Fruit fly (Drosophila melanogaster): Measurements from ENCODE around the gene LKRSDH.

LKRSDH gene

DNA sequence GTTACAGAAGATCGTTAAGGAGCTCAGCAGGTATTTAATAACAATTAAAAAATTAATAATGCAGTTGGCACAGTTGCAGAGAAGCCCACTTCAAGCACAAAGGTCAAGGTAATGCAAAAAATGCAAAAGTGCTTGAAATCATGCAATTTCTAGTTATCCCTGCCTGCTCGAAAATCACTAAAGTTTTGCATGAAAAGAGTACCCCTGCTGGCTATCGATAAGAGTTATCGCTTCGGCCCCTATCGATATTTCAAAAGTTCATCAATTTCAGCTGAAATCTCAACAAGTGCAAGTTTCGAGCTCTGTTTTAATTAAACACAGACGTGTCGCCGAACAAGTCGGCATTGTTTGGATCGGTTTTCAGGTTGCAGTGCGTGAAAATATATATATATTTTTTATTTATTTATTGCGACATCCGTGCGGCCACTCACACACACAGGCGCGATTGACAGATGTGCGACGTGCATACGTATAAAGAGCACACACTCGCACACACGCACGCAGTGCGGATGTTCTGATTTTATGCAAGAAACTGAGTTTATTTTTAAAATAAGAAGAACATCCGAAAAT lies 25.6 kb upstream of the LKRSDH start (continued):
- TF ChIP-seq lz (GFP tag; optimal IDR thresholded peaks at IDR 0.05): peak; percentile 63
- TF ChIP-seq CG15336 (GFP tag; IDR thresholded peaks at IDR 0.05): peak; percentile 26; the same call in 1 of the 2 replicates
- peak; percentile 17 for TF ChIP-seq Lpt (GFP tag; optimal IDR thresholded peaks at IDR 0.05)
- TF ChIP-seq Eip93F (GFP tag; optimal IDR thresholded peaks at IDR 0.05): peak; percentile 77
- no peak for TF ChIP-seq CG1621 (tag; optimal IDR thresholded peaks at IDR 0.05)
- peak; percentile 36 to 63 for TF ChIP-seq ss (GFP tag; optimal IDR thresholded peaks at IDR 0.05)
- TF ChIP-seq dac (GFP tag; optimal IDR thresholded peaks at IDR 0.05): no peak
- peak; percentile 55 for TF ChIP-seq Met (GFP tag; optimal IDR thresholded peaks at IDR 0.05)
- peak; percentile 59 for TF ChIP-seq cyc (GFP tag; optimal IDR thresholded peaks at IDR 0.05)
- TF ChIP-seq CG8632 (GFP tag; optimal IDR thresholded peaks at IDR 0.05): peak; percentile 49
- TF ChIP-seq svp (GFP tag): peak; percentile 89
- TF ChIP-seq esn (GFP tag; optimal IDR thresholded peaks at IDR 0.05): peak; percentile 56
- peak; percentile 50 for TF ChIP-seq CG10669 (GFP tag; optimal IDR thresholded peaks at IDR 0.05)
- no peak for TF ChIP-seq fd59A (GFP tag; optimal IDR thresholded peaks at IDR 0.05)
- TF ChIP-seq CG6163 (GFP tag; IDR thresholded peaks at IDR 0.05): no peak
- peak; percentile 30 for TF ChIP-seq Blimp-1 (GFP tag; optimal IDR thresholded peaks at IDR 0.05)
- TF ChIP-seq Ets96B (tag; optimal IDR thresholded peaks at IDR 0.05): peak; percentile 10
- peak; percentile 54 for TF ChIP-seq dsx (GFP tag; optimal IDR thresholded peaks at IDR 0.05; ENCODE audit: poor library complexity, severe bottlenecking)
- TF ChIP-seq net (GFP tag; optimal IDR thresholded peaks at IDR 0.05): peak; percentile 48
- TF ChIP-seq CG11294 (GFP tag; IDR thresholded peaks at IDR 0.05): no peak
- peak; percentile 40; the same call in 1 of the 2 replicates for TF ChIP-seq Gug (GFP tag; IDR thresholded peaks at IDR 0.05)

DNA sequence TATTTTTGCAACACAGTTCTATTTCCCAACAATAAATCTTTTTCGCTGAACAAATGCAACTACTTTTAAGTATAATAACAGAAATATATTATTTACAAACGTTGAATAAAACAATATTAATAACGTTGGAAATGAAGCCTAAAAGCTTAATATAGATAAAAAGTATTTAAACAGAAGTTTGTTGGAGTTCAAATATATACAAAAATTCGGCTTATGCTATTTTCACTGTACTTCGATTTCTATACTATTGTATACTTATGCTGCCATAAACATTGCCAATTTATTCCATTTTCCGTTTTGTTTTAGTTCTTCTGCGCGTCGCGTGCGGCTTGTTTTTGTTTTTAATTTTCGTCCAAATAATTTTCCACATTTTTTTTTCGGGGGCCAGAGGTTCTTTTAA lies 25.1 kb upstream of the LKRSDH start, which contains the start of gene CG7115:
CG7115 (plus strand) TSS at position 301 of the 400 bp plus-strand sequence.
- TF ChIP-seq CG31627 (GFP tag; optimal IDR thresholded peaks at IDR 0.05) (no peak), CG6792 (GFP tag; optimal IDR thresholded peaks at IDR 0.05) (no peak), CG9139 (GFP tag; optimal IDR thresholded peaks at IDR 0.05) (no peak), topi (GFP tag; optimal IDR thresholded peaks at IDR 0.05) (no peak), dsx (GFP tag; optimal IDR thresholded peaks at IDR 0.05; ENCODE audit: poor library complexity, severe bottlenecking) (no peak), Ets21C (GFP tag; optimal IDR thresholded peaks at IDR 0.05) (no peak), Sox14 (GFP tag; optimal IDR thresholded peaks at IDR 0.05) (no peak), CG15336 (GFP tag; IDR thresholded peaks at IDR 0.05) (no peak), CG1621 (tag; optimal IDR thresholded peaks at IDR 0.05) (no peak), eg (GFP tag; IDR thresholded peaks at IDR 0.05) (no peak), CG6808 (GFP tag; optimal IDR thresholded peaks at IDR 0.05) (no peak), Hr39 (GFP tag; optimal IDR thresholded peaks at IDR 0.05) (no peak), lz (GFP tag; optimal IDR thresholded peaks at IDR 0.05) (no peak), cyc (GFP tag; optimal IDR thresholded peaks at IDR 0.05) (no peak), CG8319 (GFP tag; optimal IDR thresholded peaks at IDR 0.05) (no peak), vri (GFP tag; optimal IDR thresholded peaks at IDR 0.05) (no peak), spab (GFP tag; optimal IDR thresholded peaks at IDR 0.05) (no peak), Eip78C (GFP tag) (no peak)

DNA sequence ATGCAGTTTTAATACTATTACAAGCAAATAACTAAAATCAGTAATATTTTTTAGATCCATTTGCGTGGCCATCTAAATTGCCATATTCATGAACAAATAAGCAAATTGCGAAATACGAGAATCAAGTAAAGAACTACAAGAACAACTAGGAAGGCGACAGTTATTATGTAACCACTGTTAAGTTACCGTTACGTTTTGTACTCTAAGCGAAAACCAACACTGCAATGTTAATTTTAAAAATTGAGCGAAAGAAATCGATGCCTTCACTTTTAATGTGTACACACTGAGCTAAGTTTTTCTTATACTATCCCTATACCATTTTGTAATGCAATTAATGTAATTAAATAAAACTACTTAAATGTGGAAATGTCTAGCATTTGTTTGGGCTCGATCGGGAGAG lies 24.6 kb upstream of the LKRSDH start:
- no peak for TF ChIP-seq CG10669 (GFP tag; optimal IDR thresholded peaks at IDR 0.05)
- peak; percentile 11 for TF ChIP-seq vri (GFP tag; optimal IDR thresholded peaks at IDR 0.05)

DNA sequence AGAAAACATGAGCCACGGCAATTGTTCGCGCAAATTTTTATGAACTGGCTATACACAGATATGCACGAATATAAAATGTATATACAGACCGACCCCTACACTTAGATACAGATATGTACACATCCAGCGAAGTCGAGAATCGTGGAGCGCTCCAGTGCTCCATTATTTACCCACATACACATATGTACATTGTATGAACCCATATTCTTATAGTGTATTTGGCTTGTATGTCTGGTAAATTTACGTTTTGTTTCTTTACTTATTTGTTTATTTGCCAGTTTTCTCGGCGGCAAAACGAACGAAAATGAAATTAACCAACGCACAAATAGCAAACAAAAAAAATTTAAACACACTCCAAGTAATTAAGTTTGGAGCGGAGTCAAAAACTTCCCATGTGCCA lies 17.6 kb upstream of the LKRSDH start:
- no peak for TF ChIP-seq CG7368 (GFP tag; optimal IDR thresholded peaks at IDR 0.05)
- TF ChIP-seq CG11762 (GFP tag; optimal IDR thresholded peaks at IDR 0.05; ENCODE audit: insufficient read depth): no peak
- no peak for TF ChIP-seq CG3919 (GFP tag; optimal IDR thresholded peaks at IDR 0.05)
- peak; percentile 99 for TF ChIP-seq fkh (GFP tag; optimal IDR thresholded peaks at IDR 0.05)
- TF ChIP-seq dsx (GFP tag; optimal IDR thresholded peaks at IDR 0.05; ENCODE audit: poor library complexity, severe bottlenecking): peak; percentile 18
- TF ChIP-seq CG6808 (GFP tag; optimal IDR thresholded peaks at IDR 0.05): peak; percentile 32
- no peak for TF ChIP-seq lz (GFP tag; optimal IDR thresholded peaks at IDR 0.05)
- no peak for TF ChIP-seq CG11294 (GFP tag; IDR thresholded peaks at IDR 0.05)
- TF ChIP-seq CG6792 (GFP tag; optimal IDR thresholded peaks at IDR 0.05): no peak
- no peak for TF ChIP-seq CG6276 (GFP tag; optimal IDR thresholded peaks at IDR 0.05)
- TF ChIP-seq Sox14 (GFP tag; optimal IDR thresholded peaks at IDR 0.05): no peak
- TF ChIP-seq ss (GFP tag; optimal IDR thresholded peaks at IDR 0.05): peak in 1 of 2 experiments; percentile 44
- no peak for TF ChIP-seq OdsH (GFP tag; optimal IDR thresholded peaks at IDR 0.05)
- TF ChIP-seq CG34406 (GFP tag; optimal IDR thresholded peaks at IDR 0.05): no peak
- TF ChIP-seq CG10669 (GFP tag; optimal IDR thresholded peaks at IDR 0.05): no peak
- TF ChIP-seq Ets96B (tag; optimal IDR thresholded peaks at IDR 0.05): no peak
- peak; percentile 72 for TF ChIP-seq Eip78C (GFP tag)
- TF ChIP-seq vri (GFP tag; optimal IDR thresholded peaks at IDR 0.05): no peak
- no peak for TF ChIP-seq dac (GFP tag; optimal IDR thresholded peaks at IDR 0.05)
- TF ChIP-seq Eip75B (GFP tag; optimal IDR thresholded peaks at IDR 0.05): no peak

Measured in whole organism, prepupa.